Worm (Caenorhabditis elegans): ENCODE results near the gene ZK742.7.

ce11 chrV:7847687-7848086 lies 49.5 kb downstream of the ZK742.7 start:
- TF ChIP-seq dpl-1 (GFP tag; optimal IDR thresholded peaks at IDR 0.05) (no peak), efl-3 (GFP tag; optimal IDR thresholded peaks at IDR 0.05) (no peak), zag-1 (tag; optimal IDR thresholded peaks at IDR 0.05) (no peak), nhr-85 (tag) (no peak), mef-2 (tag; optimal IDR thresholded peaks at IDR 0.05) (no peak), rnt-1 (tag; optimal IDR thresholded peaks at IDR 0.05) (no peak), lin-13 (GFP tag; optimal IDR thresholded peaks at IDR 0.05) (no peak), snpc-4 (tag; optimal IDR thresholded peaks at IDR 0.05) (no peak)

Measured in whole organism, L1 larva.